Worm (Caenorhabditis elegans) whole organism, L2 larva: ENCODE data around the gene R07E3.4.

Experiments
- C34F6.9 ChIP-seq: fragments of 150-350 bp; optimal IDR thresholded peaks from 2 replicates; lab custom pipeline; 2014; ENCODE audit warnings: missing biosample characterization, missing genetic modification characterization
- F13H6.1 ChIP-seq: sonication (generic microtip); optimal IDR thresholded peaks from 2 replicates; lab custom pipeline; 2016; ENCODE audit warnings: missing genetic modification characterization, missing compliant biosample characterization
- R02D3.7 ChIP-seq: fragments of 150-350 bp; optimal IDR thresholded peaks from 2 replicates; lab custom pipeline; 2014; ENCODE audit warnings: missing biosample characterization, missing genetic modification characterization
- ZK546.5 ChIP-seq: sonication (generic microtip); optimal IDR thresholded peaks from 2 replicates; lab custom pipeline; 2017; ENCODE audit warnings: missing biosample characterization, missing genetic modification characterization
- ama-1 ChIP-seq: fragments of 150-350 bp; optimal IDR thresholded peaks from 2 replicates; lab custom pipeline; 2018; ENCODE audit warnings: inconsistent platforms
- ceh-16 ChIP-seq: fragments of 150-350 bp; optimal IDR thresholded peaks from 2 replicates; lab custom pipeline; 2014; ENCODE audit warnings: missing biosample characterization, missing genetic modification characterization
- crh-2 ChIP-seq: sonication (generic microtip); optimal IDR thresholded peaks from 2 replicates; lab custom pipeline; 2017; ENCODE audit warnings: missing biosample characterization, missing genetic modification characterization
- dmd-4 ChIP-seq: sonication (generic microtip); optimal IDR thresholded peaks from 2 replicates; lab custom pipeline; 2017; ENCODE audit warnings: missing biosample characterization, missing genetic modification characterization
- egl-27 ChIP-seq: sonication (generic microtip); optimal IDR thresholded peaks from 3 replicates; lab custom pipeline; 2017; ENCODE audit warnings: missing biosample characterization, missing genetic modification reagents, missing genetic modification characterization
- fos-1 ChIP-seq: fragments of 150-350 bp; optimal IDR thresholded peaks from 2 replicates; lab custom pipeline; 2014; ENCODE audit warnings: missing biosample characterization, missing genetic modification characterization
- lin-11 ChIP-seq: fragments of 150-350 bp; sonication (generic microtip); optimal IDR thresholded peaks from 2 replicates; lab custom pipeline; 2014; ENCODE audit warnings: missing biosample characterization, missing genetic modification characterization, inconsistent platforms, mixed read lengths
- lin-13 ChIP-seq: fragments of 150-350 bp; optimal IDR thresholded peaks from 2 replicates; lab custom pipeline; 2014; ENCODE audit warnings: missing biosample characterization, missing genetic modification reagents, missing genetic modification characterization
- lin-39 ChIP-seq: fragments of 150-350 bp; optimal IDR thresholded peaks from 2 replicates; lab custom pipeline; 2014; ENCODE audit warnings: missing biosample characterization, missing genetic modification reagents, missing genetic modification characterization
- lsy-2 ChIP-seq, 2 experiments: fragments of 150-350 bp in 1 of 2; sonication (generic microtip) in 1 of 2; optimal IDR thresholded peaks; 2 replicates each; lab custom pipeline; 2014 to 2017; ENCODE audit warnings: missing biosample characterization in 2 of 2, missing genetic modification characterization in 2 of 2
- mab-5 ChIP-seq: fragments of 150-350 bp; optimal IDR thresholded peaks from 2 replicates; lab custom pipeline; 2014; ENCODE audit warnings: missing biosample characterization, missing genetic modification characterization
- mdl-1 ChIP-seq, 2 experiments: fragments of 150-350 bp in 1 of 2; sonication (generic microtip) in 1 of 2; optimal IDR thresholded peaks; 2 replicates each; lab custom pipeline; 2017; ENCODE audit warnings: missing biosample characterization in 2 of 2, missing genetic modification characterization in 2 of 2
- nhr-10 ChIP-seq: sonication (generic microtip); optimal IDR thresholded peaks from 2 replicates; lab custom pipeline; 2017; ENCODE audit warnings: missing biosample characterization, missing genetic modification characterization
- nhr-12 ChIP-seq: fragments of 150-350 bp; optimal IDR thresholded peaks from 2 replicates; lab custom pipeline; 2014; ENCODE audit warnings: missing biosample characterization, missing genetic modification characterization
- nhr-21 ChIP-seq: fragments of 150-350 bp; optimal IDR thresholded peaks from 2 replicates; lab custom pipeline; 2014; ENCODE audit warnings: missing biosample characterization, missing genetic modification characterization
- nhr-23 ChIP-seq: fragments of 150-350 bp; optimal IDR thresholded peaks from 2 replicates; lab custom pipeline; 2014; ENCODE audit warnings: missing biosample characterization, missing genetic modification reagents, missing genetic modification characterization
- nhr-237 ChIP-seq: fragments of 150-350 bp; optimal IDR thresholded peaks from 2 replicates; lab custom pipeline; 2014; ENCODE audit warnings: missing biosample characterization, missing genetic modification characterization
- nhr-25 ChIP-seq: fragments of 150-350 bp; sonication (generic microtip); optimal IDR thresholded peaks from 3 replicates; lab custom pipeline; 2014; ENCODE audit warnings: missing biosample characterization, missing genetic modification characterization
- nhr-6 ChIP-seq: fragments of 150-350 bp; optimal IDR thresholded peaks from 2 replicates; lab custom pipeline; 2014; ENCODE audit warnings: missing biosample characterization, missing genetic modification characterization
- nhr-77 ChIP-seq: fragments of 150-350 bp; optimal IDR thresholded peaks from 2 replicates; lab custom pipeline; 2014; ENCODE audit warnings: missing biosample characterization, missing genetic modification characterization
- peb-1 ChIP-seq: fragments of 150-350 bp; optimal IDR thresholded peaks from 2 replicates; lab custom pipeline; 2014; ENCODE audit warnings: missing biosample characterization, missing genetic modification characterization
- sem-4 ChIP-seq: fragments of 150-350 bp; optimal IDR thresholded peaks from 2 replicates; lab custom pipeline; 2014; ENCODE audit warnings: missing biosample characterization, missing genetic modification reagents, missing genetic modification characterization
- skn-1 ChIP-seq: sonication (generic microtip); optimal IDR thresholded peaks from 2 replicates; lab custom pipeline; 2017; ENCODE audit warnings: missing biosample characterization, missing genetic modification characterization
- sma-3 ChIP-seq: sonication (generic microtip); optimal IDR thresholded peaks from 2 replicates; lab custom pipeline; 2016; ENCODE audit warnings: missing genetic modification reagents, missing genetic modification characterization, missing compliant biosample characterization
- sma-9 ChIP-seq, 2 experiments: fragments of 150-350 bp in 1 of 2; sonication (generic microtip) in 1 of 2; optimal IDR thresholded peaks; 2 replicates each; lab custom pipeline; 2014 to 2016; ENCODE audit warnings: missing genetic modification characterization in 2 of 2, mild to moderate bottlenecking in 1 of 2, missing biosample characterization in 1 of 2, missing compliant biosample characterization in 1 of 2, missing genetic modification reagents in 1 of 2, moderate library complexity in 1 of 2
- unc-39 ChIP-seq: fragments of 150-350 bp; optimal IDR thresholded peaks from 2 replicates; lab custom pipeline; 2014; ENCODE audit warnings: missing biosample characterization, missing genetic modification characterization
- unc-55 ChIP-seq: fragments of 150-350 bp; sonication (generic microtip); optimal IDR thresholded peaks from 3 replicates; lab custom pipeline; 2014; ENCODE audit warnings: missing biosample characterization, missing genetic modification reagents, missing genetic modification characterization
- unc-62 ChIP-seq: fragments of 150-350 bp; optimal IDR thresholded peaks from 2 replicates; lab custom pipeline; 2014; ENCODE audit warnings: missing biosample characterization, missing genetic modification reagents, missing genetic modification characterization
- zag-1 ChIP-seq: fragments of 150-350 bp; optimal IDR thresholded peaks from 2 replicates; lab custom pipeline; 2014; ENCODE audit warnings: missing biosample characterization, missing genetic modification characterization
- ztf-1 ChIP-seq: fragments of 200-800 bp; sonication (Bioruptor generic); conservative IDR thresholded peaks from 2 replicates; pipeline ENCODE4 v1.3.6; 2022; ENCODE audit warnings: missing genetic modification characterization, missing compliant biosample characterization
- ztf-11 ChIP-seq: sonication (generic microtip); optimal IDR thresholded peaks from 2 replicates; lab custom pipeline; 2017; ENCODE audit warnings: missing biosample characterization, missing genetic modification characterization
- ztf-4 ChIP-seq: fragments of 150-350 bp; optimal IDR thresholded peaks from 2 replicates; lab custom pipeline; 2014; ENCODE audit warnings: missing biosample characterization, missing genetic modification characterization

R07E3.4 gene

ce11 chrX:10376989-10377388 is 43.8 kb upstream of the R07E3.4 start:
- TF ChIP-seq nhr-12 (tag; lab: Kevin White, UChicago) = no peak
- TF ChIP-seq C34F6.9 (tag; lab: Kevin White, UChicago) = peak; percentile 8

DNA sequence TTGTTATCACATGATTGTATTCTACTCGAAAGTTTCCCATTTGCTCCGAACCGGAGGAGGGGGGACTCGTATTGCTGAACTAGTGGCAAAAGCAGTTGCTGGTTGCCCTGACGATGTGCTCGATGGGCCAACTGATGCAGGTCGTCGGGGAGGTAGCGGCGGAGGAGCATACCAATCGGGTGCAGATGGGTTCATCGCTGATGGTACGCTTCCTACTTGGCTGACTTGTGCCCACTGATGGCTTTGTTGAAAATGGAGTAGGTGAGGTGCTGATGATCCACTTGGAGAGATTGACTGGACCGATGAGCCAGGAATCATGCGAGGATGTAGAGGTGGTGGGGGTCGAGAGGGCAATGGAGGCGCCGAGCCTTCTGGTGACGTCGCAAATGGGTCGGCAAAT is 40.4 kb upstream of the R07E3.4 start:
- TF ChIP-seq crh-2 (tag; lab: Kevin White, UChicago) (no peak), C34F6.9 (tag; lab: Kevin White, UChicago) (no peak), sem-4 (tag; lab: Kevin White, UChicago) (no peak), nhr-77 (tag; lab: Kevin White, UChicago) (no peak), fos-1 (no peak), skn-1 (tag; lab: Kevin White, UChicago) (no peak), dmd-4 (tag; lab: Kevin White, UChicago) (no peak), zag-1 (tag; lab: Kevin White, UChicago) (no peak), sma-3 (GFP tag; lab: Kevin White, UChicago) (no peak)

ce11 chrX:10372556-10372955 is 39.4 kb upstream of the R07E3.4 start, which contains the start of gene Y49A10A.2:
Y49A10A.2 (minus strand) TSS chrX:10372664.
- TF ChIP-seq sem-4 (tag; lab: Kevin White, UChicago) = no peak
- no peak for TF ChIP-seq ZK546.5 (tag; lab: Kevin White, UChicago)
- TF ChIP-seq peb-1 (tag; lab: Kevin White, UChicago) = peak; percentile 31
- no peak for TF ChIP-seq nhr-6 (tag; lab: Kevin White, UChicago)
- TF ChIP-seq nhr-10 = no peak
- TF ChIP-seq zag-1 (tag; lab: Kevin White, UChicago) = no peak
- TF ChIP-seq C34F6.9 (tag; lab: Kevin White, UChicago) = peak; percentile 38
- TF ChIP-seq ztf-1 (GFP tag; lab: Robert Waterston, UW) = no peak
- TF ChIP-seq lin-11 (tag; lab: Kevin White, UChicago) = no peak
- TF ChIP-seq F13H6.1 (tag; lab: Kevin White, UChicago) = peak; percentile 40
- TF ChIP-seq lin-13 (GFP tag; lab: Kevin White, UChicago) = no peak
- TF ChIP-seq nhr-237 (tag; lab: Kevin White, UChicago) = no peak
- no peak for TF ChIP-seq lin-39 (tag; lab: Kevin White, UChicago)
- TF ChIP-seq unc-55 = peak; percentile 52
- peak; percentile 21 for TF ChIP-seq sma-9 (GFP tag; optimal IDR thresholded peaks at IDR 0.05; lab: Kevin White, UChicago)
- TF ChIP-seq sma-9 (tag; optimal IDR thresholded peaks at IDR 0.05; lab: Kevin White, UChicago) = no peak
- no peak for TF ChIP-seq fos-1

DNA sequence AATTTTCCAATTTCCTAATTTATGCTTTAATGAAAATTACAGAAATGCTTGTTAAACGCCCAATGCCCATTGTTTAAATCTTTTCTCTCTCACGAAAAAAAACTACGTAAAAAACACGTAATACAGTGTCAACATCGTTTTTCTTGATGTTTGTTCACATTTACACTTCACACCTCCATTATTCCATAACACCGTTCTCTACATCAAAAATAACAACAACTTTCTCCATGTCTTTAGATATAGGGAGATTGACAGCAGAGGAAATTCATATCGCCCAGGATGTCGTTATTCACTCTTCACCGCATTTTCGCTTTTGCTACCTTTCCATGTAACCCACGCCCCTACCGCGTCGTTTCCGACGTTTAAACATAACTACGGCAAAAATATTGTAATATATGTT is 24.9 kb upstream of the R07E3.4 start, which contains the start of gene efhc-1:
Gene efhc-1 (plus strand): TSS at position 301 of the 400 bp plus-strand sequence.
- no peak for TF ChIP-seq R02D3.7 (tag; lab: Kevin White, UChicago)
- TF ChIP-seq egl-27 (tag; lab: Kevin White, UChicago) = no peak
- no peak for TF ChIP-seq sma-9 (GFP tag; optimal IDR thresholded peaks at IDR 0.05; lab: Kevin White, UChicago)
- TF ChIP-seq sma-9 (tag; optimal IDR thresholded peaks at IDR 0.05; lab: Kevin White, UChicago) = no peak
- no peak for TF ChIP-seq nhr-25
- TF ChIP-seq nhr-237 (tag; lab: Kevin White, UChicago) = no peak
- no peak for TF ChIP-seq unc-55
- TF ChIP-seq sma-3 (GFP tag; lab: Kevin White, UChicago) = no peak
- TF ChIP-seq F13H6.1 (tag; lab: Kevin White, UChicago) = no peak
- TF ChIP-seq dmd-4 (tag; lab: Kevin White, UChicago) = no peak
- TF ChIP-seq unc-62 (GFP tag; lab: Kevin White, UChicago) = no peak
- TF ChIP-seq lin-11 (tag; lab: Kevin White, UChicago) = no peak
- TF ChIP-seq lin-13 (GFP tag; lab: Kevin White, UChicago) = no peak
- no peak for TF ChIP-seq ztf-11 (tag; lab: Kevin White, UChicago)
- TF ChIP-seq mab-5 (tag; lab: Kevin White, UChicago) = no peak
- no peak for TF ChIP-seq ceh-16 (tag; lab: Kevin White, UChicago)
- TF ChIP-seq nhr-23 = no peak
- no peak for TF ChIP-seq ama-1 (lab: Kevin White, UChicago)
- TF ChIP-seq unc-39 (tag; lab: Kevin White, UChicago) = no peak
- no peak for TF ChIP-seq lsy-2 (tag; optimal IDR thresholded peaks at IDR 0.05; lab: Kevin White, UChicago)

- no peak for TF ChIP-seq ztf-11 (tag; lab: Kevin White, UChicago)
- no peak for TF ChIP-seq mdl-1 (tag; optimal IDR thresholded peaks at IDR 0.05; lab: Kevin White, UChicago)
- no peak for TF ChIP-seq nhr-10
- no peak for TF ChIP-seq nhr-12 (tag; lab: Kevin White, UChicago)
- TF ChIP-seq fos-1 = no peak
- TF ChIP-seq nhr-77 (tag; lab: Kevin White, UChicago) = no peak
- TF ChIP-seq ztf-4 (tag; lab: Kevin White, UChicago) = no peak
- no peak for TF ChIP-seq nhr-23
- no peak for TF ChIP-seq nhr-21 (tag; lab: Kevin White, UChicago)
- no peak for TF ChIP-seq lsy-2 (tag; optimal IDR thresholded peaks at IDR 0.05; lab: Kevin White, UChicago)
- TF ChIP-seq F13H6.1 (tag; lab: Kevin White, UChicago) = no peak
- no peak for TF ChIP-seq peb-1 (tag; lab: Kevin White, UChicago)
- TF ChIP-seq sma-3 (GFP tag; lab: Kevin White, UChicago) = no peak
- no peak for TF ChIP-seq R02D3.7 (tag; lab: Kevin White, UChicago)
- no peak for TF ChIP-seq unc-62 (GFP tag; lab: Kevin White, UChicago)
- TF ChIP-seq crh-2 (tag; lab: Kevin White, UChicago) = no peak
- TF ChIP-seq nhr-25 = no peak
- TF ChIP-seq unc-39 (tag; lab: Kevin White, UChicago) = no peak
- TF ChIP-seq zag-1 (tag; lab: Kevin White, UChicago) = no peak
- TF ChIP-seq, all 48 proteins: peak for 0
Measured at ce11 chrX:10355650-10356049, 22.5 kb upstream of the R07E3.4 start, which contains the start of gene R07E3.7. R07E3.7 (minus strand) TSS chrX:10355750.
